Worm (Caenorhabditis elegans): ENCODE results near the gene rnf-5.
A peak's percentile ranks its signal among the peaks of the same experiment; 100 is the strongest.

rnf-5 gene

ce11 chrIII:4196301-4196987 is 29.8 kb upstream of the rnf-5 start (continued):
- no peak for TF ChIP-seq ceh-24 (tag; optimal IDR thresholded peaks at IDR 0.05)
- no peak for TF ChIP-seq dmd-4 (tag; optimal IDR thresholded peaks at IDR 0.05; ENCODE audit: borderline replicate concordance)
- no peak for TF ChIP-seq hlh-6 (tag; optimal IDR thresholded peaks at IDR 0.05)
- TF ChIP-seq C08G9.2 (tag; optimal IDR thresholded peaks at IDR 0.05), result peak; percentile 89
- no peak for TF ChIP-seq pros-1 (tag; optimal IDR thresholded peaks at IDR 0.05)
- TF ChIP-seq sox-2 (GFP tag; IDR thresholded peaks at IDR 0.05), result no peak
- peak; percentile 69 for TF ChIP-seq tbx-7 (tag; optimal IDR thresholded peaks at IDR 0.05)
- no peak for TF ChIP-seq sox-4 (tag; optimal IDR thresholded peaks at IDR 0.05)
- peak; percentile 28 for TF ChIP-seq ceh-34 (tag; optimal IDR thresholded peaks at IDR 0.05)
- peak; percentile 47 for TF ChIP-seq unc-42 (tag; optimal IDR thresholded peaks at IDR 0.05)
- TF ChIP-seq fkh-10 (GFP tag; optimal IDR thresholded peaks at IDR 0.05), result no peak
- no peak for TF ChIP-seq pqm-1 (tag; optimal IDR thresholded peaks at IDR 0.05)
- no peak for TF ChIP-seq ceh-48 (tag; optimal IDR thresholded peaks at IDR 0.05)
- TF ChIP-seq ahr-1 (tag; optimal IDR thresholded peaks at IDR 0.05), result no peak
- TF ChIP-seq eyg-1 (tag; optimal IDR thresholded peaks at IDR 0.05), result no peak
- TF ChIP-seq pha-2 (tag; optimal IDR thresholded peaks at IDR 0.05), result no peak
- no peak for TF ChIP-seq ceh-45 (GFP tag; IDR thresholded peaks at IDR 0.05)
- peak; percentile 74 for TF ChIP-seq fkh-6 (tag; optimal IDR thresholded peaks at IDR 0.05)
- peak; percentile 53 for TF ChIP-seq ceh-18 (tag; optimal IDR thresholded peaks at IDR 0.05)
- TF ChIP-seq Y22D7AL.16 (tag; optimal IDR thresholded peaks at IDR 0.05), result no peak
- no peak for TF ChIP-seq ceh-9 (tag; optimal IDR thresholded peaks at IDR 0.05)
- no peak for TF ChIP-seq pag-3 (tag; optimal IDR thresholded peaks at IDR 0.05; ENCODE audit: borderline replicate concordance)

DNA sequence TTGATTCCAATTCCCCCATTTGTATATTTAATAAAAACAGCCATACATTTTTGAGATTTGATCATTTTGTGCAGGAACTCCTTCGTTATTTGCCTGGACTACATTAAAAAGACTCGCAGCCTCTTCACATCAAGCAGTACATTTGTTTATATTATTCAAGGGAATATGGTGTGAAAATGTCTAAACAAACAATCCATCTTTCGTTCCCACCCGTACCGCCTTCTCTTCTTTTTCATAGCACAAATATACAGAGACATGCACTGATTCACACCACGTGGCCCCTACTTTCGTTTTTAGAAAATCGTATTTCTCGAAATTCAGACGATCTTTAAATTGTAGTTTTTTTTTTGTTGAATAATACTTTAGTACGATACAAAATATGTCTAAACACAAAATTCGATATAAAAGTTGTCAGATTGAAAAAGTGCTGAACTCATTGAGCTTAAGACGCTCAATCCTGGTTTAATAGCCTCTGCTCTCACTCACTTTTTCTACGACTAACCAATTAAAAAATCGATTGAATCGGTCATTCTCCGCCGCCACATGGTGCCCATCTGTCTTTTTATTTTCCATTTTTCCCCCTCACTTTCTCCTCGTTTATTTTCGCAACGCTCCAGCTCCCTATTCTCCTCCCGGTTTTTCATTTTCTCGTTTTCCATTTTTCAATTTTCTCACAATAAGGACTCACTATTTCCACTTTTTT is 28.8 kb upstream of the rnf-5 start:
- no peak for TF ChIP-seq F13H6.1 (tag; optimal IDR thresholded peaks at IDR 0.05)
- no peak for TF ChIP-seq hlh-30 (tag; optimal IDR thresholded peaks at IDR 0.05; ENCODE audit: insufficient read depth)
- TF ChIP-seq pros-1 (tag; optimal IDR thresholded peaks at IDR 0.05), result no peak
- TF ChIP-seq ama-1 (optimal IDR thresholded peaks at IDR 0.05), result peak; percentile 82
- TF ChIP-seq hlh-8 (tag; optimal IDR thresholded peaks at IDR 0.05), result peak; percentile 94

- no peak for TF ChIP-seq ahr-1 (tag; optimal IDR thresholded peaks at IDR 0.05)
- no peak for TF ChIP-seq ceh-19 (GFP tag; optimal IDR thresholded peaks at IDR 0.05)
Observed at ce11 chrIII:4194349-4195110, 27.9 kb upstream of the rnf-5 start.

- peak; percentile 71 for TF ChIP-seq ceh-31 (tag; optimal IDR thresholded peaks at IDR 0.05)
- peak; percentile 22 for TF ChIP-seq madf-2 (tag; optimal IDR thresholded peaks at IDR 0.05)
- no peak for TF ChIP-seq ahr-1 (tag; optimal IDR thresholded peaks at IDR 0.05)
- peak; percentile 71 for TF ChIP-seq ceh-18 (tag; optimal IDR thresholded peaks at IDR 0.05)
- no peak for TF ChIP-seq elt-4 (tag; optimal IDR thresholded peaks at IDR 0.05)
- TF ChIP-seq elt-2 (tag; optimal IDR thresholded peaks at IDR 0.05), result peak; percentile 76
- no peak for TF ChIP-seq mec-3 (tag; optimal IDR thresholded peaks at IDR 0.05; ENCODE audit: borderline replicate concordance)
- TF ChIP-seq ets-4 (tag; optimal IDR thresholded peaks at IDR 0.05), result peak; percentile 38
- TF ChIP-seq ttx-3 (tag; optimal IDR thresholded peaks at IDR 0.05), result no peak
- peak; percentile 62 for TF ChIP-seq hlh-30 (tag; optimal IDR thresholded peaks at IDR 0.05; ENCODE audit: insufficient read depth)
- peak; percentile 11 for TF ChIP-seq C08G9.2 (tag; optimal IDR thresholded peaks at IDR 0.05)
- peak; percentile 51 for TF ChIP-seq unc-42 (tag; optimal IDR thresholded peaks at IDR 0.05)
- TF ChIP-seq pag-3 (tag; optimal IDR thresholded peaks at IDR 0.05; ENCODE audit: borderline replicate concordance), result no peak
- peak; percentile 41 for TF ChIP-seq dmd-4 (tag; optimal IDR thresholded peaks at IDR 0.05; ENCODE audit: borderline replicate concordance)
- peak; percentile 69 for TF ChIP-seq tbx-2 (tag; optimal IDR thresholded peaks at IDR 0.05)
- TF ChIP-seq ama-1 (optimal IDR thresholded peaks at IDR 0.05), result peak; percentile 23
- peak; percentile 2 for TF ChIP-seq sdc-2 (tag; optimal IDR thresholded peaks at IDR 0.05)
- no peak for TF ChIP-seq ceh-34 (tag; optimal IDR thresholded peaks at IDR 0.05)
- peak; percentile 20 for TF ChIP-seq fkh-10 (GFP tag; optimal IDR thresholded peaks at IDR 0.05)
- TF ChIP-seq odd-2 (tag; optimal IDR thresholded peaks at IDR 0.05), result no peak
- peak; percentile 76 for TF ChIP-seq rnt-1 (tag; optimal IDR thresholded peaks at IDR 0.05)
- TF ChIP-seq unc-55 (GFP tag; optimal IDR thresholded peaks at IDR 0.05), result peak; percentile 90
- no peak for TF ChIP-seq fkh-6 (tag; optimal IDR thresholded peaks at IDR 0.05)
- peak; percentile 87 for TF ChIP-seq nfya-1 (tag; optimal IDR thresholded peaks at IDR 0.05)
- no peak for TF ChIP-seq K02D7.2 (tag; optimal IDR thresholded peaks at IDR 0.05)
- TF ChIP-seq ztf-16 (tag; optimal IDR thresholded peaks at IDR 0.05), result no peak
- peak; percentile 59 for TF ChIP-seq pqm-1 (tag; optimal IDR thresholded peaks at IDR 0.05)
Observed at ce11 chrIII:4193659-4194103, 27.0 kb upstream of the rnf-5 start, which contains the start of gene xbp-1. xbp-1 (plus strand) TSS chrIII:4193809.

All from whole organism, late embryonic.